Worm (Caenorhabditis elegans): ENCODE measurements around the gene cif-1.

cif-1 gene

DNA sequence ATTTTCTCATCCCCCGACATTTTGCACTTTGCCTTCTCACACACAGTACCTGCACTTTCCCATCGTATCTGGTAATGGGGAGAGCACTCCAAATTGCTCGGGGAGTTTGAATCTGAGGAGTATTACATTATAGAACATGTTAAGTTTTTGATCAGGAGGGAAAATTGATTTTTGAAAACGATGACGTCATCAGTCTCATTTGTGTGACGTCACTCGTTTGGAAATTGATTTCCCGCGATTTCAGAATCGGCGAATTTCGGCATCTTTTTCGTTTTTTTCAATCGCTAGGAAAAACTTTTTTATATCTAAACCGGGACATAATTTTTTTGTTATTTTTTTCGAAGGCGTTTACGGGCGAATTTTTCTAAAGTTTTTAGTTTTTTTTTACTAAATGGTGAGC, 37.2 kb downstream of the cif-1 start:
- TF ChIP-seq nhr-11 (tag; optimal IDR thresholded peaks at IDR 0.05) (no peak), vab-7 (GFP tag; IDR thresholded peaks at IDR 0.05) (no peak), spr-1 (tag; optimal IDR thresholded peaks at IDR 0.05) (no peak), T20F7.1 (GFP tag; optimal IDR thresholded peaks at IDR 0.05) (no peak), egl-27 (tag; optimal IDR thresholded peaks at IDR 0.05) (no peak), ama-1 (optimal IDR thresholded peaks at IDR 0.05) (no peak), lim-7 (GFP tag; IDR thresholded peaks at IDR 0.05) (no peak)

DNA sequence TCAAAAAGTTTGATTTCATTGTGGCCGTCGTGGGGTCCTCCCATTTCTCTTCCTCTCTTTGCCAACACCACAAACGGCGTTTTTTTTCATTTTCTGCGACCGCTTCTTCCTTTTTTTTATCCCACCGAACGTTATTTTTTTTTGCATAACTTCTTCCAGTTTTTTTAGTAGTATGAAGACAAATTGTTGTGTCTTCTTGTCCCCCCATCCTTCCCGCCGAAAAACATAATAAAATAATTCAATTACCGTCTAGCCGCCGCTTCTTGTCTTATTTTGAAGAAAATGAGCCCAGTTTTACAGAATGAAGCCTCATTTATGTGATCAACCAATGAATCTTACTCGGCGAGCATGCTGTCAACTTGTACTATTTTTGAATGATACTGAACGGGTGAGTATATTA, 41.3 kb downstream of the cif-1 start, which contains the start of gene F29B9.12:
Gene F29B9.12, plus strand, starts transcription at position 301 of the 400 bp plus-strand sequence.
- TF ChIP-seq daf-8 (GFP tag; IDR thresholded peaks at IDR 0.05): no peak
- TF ChIP-seq Y48G9A.11 (GFP tag; IDR thresholded peaks at IDR 0.05): no peak
- TF ChIP-seq F49E8.2 (tag; optimal IDR thresholded peaks at IDR 0.05; ENCODE audit: borderline replicate concordance): no peak
- no peak for TF ChIP-seq F26F4.8 (GFP tag; conservative IDR thresholded peaks at IDR 0.05)
- no peak for TF ChIP-seq daf-19 (GFP tag; conservative IDR thresholded peaks at IDR 0.05)
- no peak for TF ChIP-seq lin-39 (tag; optimal IDR thresholded peaks at IDR 0.05)
- no peak for TF ChIP-seq dmd-8 (GFP tag; IDR thresholded peaks at IDR 0.05)
- no peak for TF ChIP-seq ztf-7 (tag; optimal IDR thresholded peaks at IDR 0.05)
- no peak for TF ChIP-seq ctbp-1 (GFP tag; IDR thresholded peaks at IDR 0.05)
- no peak for TF ChIP-seq aha-1 (tag)
- TF ChIP-seq dmd-9 (GFP tag; IDR thresholded peaks at IDR 0.05): no peak
- no peak for TF ChIP-seq arid-1 (GFP tag; conservative IDR thresholded peaks at IDR 0.05)
- no peak for TF ChIP-seq cey-2 (tag; optimal IDR thresholded peaks at IDR 0.05; ENCODE audit: borderline replicate concordance, insufficient read depth)
- no peak for TF ChIP-seq gei-8 (GFP tag; optimal IDR thresholded peaks at IDR 0.05)
- no peak for TF ChIP-seq php-3 (GFP tag; IDR thresholded peaks at IDR 0.05)
- TF ChIP-seq lim-7 (GFP tag; IDR thresholded peaks at IDR 0.05): no peak
- no peak for TF ChIP-seq F44E2.7 (GFP tag; IDR thresholded peaks at IDR 0.05)
- no peak for TF ChIP-seq hlh-30 (tag; optimal IDR thresholded peaks at IDR 0.05; ENCODE audit: insufficient read depth)

ce11 chrIV:4667835-4668234, 42.7 kb downstream of the cif-1 start:
- TF ChIP-seq nhr-6 (tag; optimal IDR thresholded peaks at IDR 0.05): no peak

- TF ChIP-seq nhr-111 (GFP tag; optimal IDR thresholded peaks at IDR 0.05): no peak
- TF ChIP-seq set-16 (GFP tag; IDR thresholded peaks at IDR 0.05): peak; percentile 79
- 0 out of 2 replicates have a peak, but pooled peaks have one; percentile 25 for TF ChIP-seq ceh-20 (GFP tag; IDR thresholded peaks at IDR 0.05)
- TF ChIP-seq unc-62 (GFP tag; optimal IDR thresholded peaks at IDR 0.05 in 1 of 2): peak in 1 of 2 experiments; percentile 77
- TF ChIP-seq unc-62 (tag; optimal IDR thresholded peaks at IDR 0.05): no peak
- TF ChIP-seq snpc-4 (tag; optimal IDR thresholded peaks at IDR 0.05): no peak
- no peak for TF ChIP-seq unc-39 (tag; optimal IDR thresholded peaks at IDR 0.05)
- TF ChIP-seq attf-4 (tag; optimal IDR thresholded peaks at IDR 0.05): no peak
These were observed 43.2 kb downstream of the cif-1 start for ce11 chrIV:4667383-4667782.

ce11 chrIV:4665079-4665478, 45.5 kb downstream of the cif-1 start, which contains the start of gene F29B9.1:
F29B9.1 (plus strand) TSS chrIV:4665379.
- peak; percentile 26 for TF ChIP-seq duxl-1 (tag; optimal IDR thresholded peaks at IDR 0.05; ENCODE audit: poor library complexity)
- no peak; the same call in 1 of the 2 replicates for TF ChIP-seq lin-38 (GFP tag; IDR thresholded peaks at IDR 0.05)
